Fruit fly (Drosophila melanogaster) whole organism, embryonic: ENCODE results near the gene CG11241.

Source experiments
- Atf-2 ChIP-seq: fragments of 200-800 bp; sonication (Bioruptor generic); optimal IDR thresholded peaks from 2 replicates; lab custom pipeline; 2016; ENCODE audit warnings: missing biosample characterization, missing genetic modification characterization
- CG10274 ChIP-seq: fragments of 200-800 bp; sonication (Bioruptor generic); optimal IDR thresholded peaks from 3 replicates; lab custom pipeline; 2017; ENCODE audit warnings: missing biosample characterization, mild to moderate bottlenecking, missing genetic modification characterization
- CG10543 ChIP-seq: fragments of 200-800 bp; sonication (Bioruptor generic); optimal IDR thresholded peaks from 3 replicates; lab custom pipeline; 2017; ENCODE audit warnings: missing biosample characterization, mild to moderate bottlenecking, missing genetic modification characterization, moderate library complexity
- CG10565 ChIP-seq: fragments of 200-800 bp; sonication (Bioruptor generic); optimal IDR thresholded peaks from 3 replicates; lab custom pipeline; 2016; ENCODE audit warnings: missing biosample characterization, mild to moderate bottlenecking, missing genetic modification characterization
- CG13424 ChIP-seq: fragments of 200-800 bp; sonication (Bioruptor generic); optimal IDR thresholded peaks from 2 replicates; lab custom pipeline; 2019; ENCODE audit warnings: missing biosample characterization, mild to moderate bottlenecking, missing genetic modification characterization, moderate library complexity
- CG14014 ChIP-seq: fragments of 200-800 bp; sonication (Bioruptor generic); IDR thresholded peaks from 2 replicates; pipeline ENCODE4 v1.3.6; 2022; ENCODE audit warnings: missing biosample characterization, missing genetic modification characterization
- CG17359 ChIP-seq: fragments of 200-800 bp; sonication (Bioruptor generic); optimal IDR thresholded peaks from 3 replicates; lab custom pipeline; 2018; ENCODE audit warnings: missing biosample characterization, mild to moderate bottlenecking, missing genetic modification characterization, moderate library complexity
- CG18011 ChIP-seq: fragments of 200-800 bp; sonication (Bioruptor generic); optimal IDR thresholded peaks from 2 replicates; lab custom pipeline; 2017; ENCODE audit warnings: missing biosample characterization, missing genetic modification characterization, mild to moderate bottlenecking, moderate library complexity, missing genotype
- CG30403 ChIP-seq: fragments of 200-800 bp; sonication (Bioruptor generic); optimal IDR thresholded peaks from 3 replicates; lab custom pipeline; 2016; ENCODE audit warnings: missing biosample characterization, missing genetic modification characterization
- CG30431 ChIP-seq: fragments of 200-800 bp; sonication (Bioruptor generic); optimal IDR thresholded peaks from 2 replicates; lab custom pipeline; 2017; ENCODE audit warnings: missing biosample characterization, missing genetic modification characterization
- CG31365 ChIP-seq: fragments of 200-800 bp; sonication (Bioruptor generic); optimal IDR thresholded peaks from 2 replicates; lab custom pipeline; 2018; ENCODE audit warnings: missing biosample characterization, mild to moderate bottlenecking, missing genetic modification characterization
- CG32772 ChIP-seq: fragments of 200-800 bp; sonication (Bioruptor generic); IDR thresholded peaks from 2 replicates; pipeline ENCODE4 v1.3.6; 2022; ENCODE audit warnings: missing biosample characterization, missing genetic modification characterization
- CG43689 ChIP-seq: fragments of 200-800 bp; sonication (Bioruptor generic); IDR thresholded peaks from 2 replicates; pipeline ENCODE4 v1.3.6; 2022; ENCODE audit warnings: missing biosample characterization, missing genetic modification characterization
- CG4854 ChIP-seq: fragments of 200-800 bp; sonication (Bioruptor generic); optimal IDR thresholded peaks from 2 replicates; lab custom pipeline; 2016; ENCODE audit warnings: missing biosample characterization, missing genetic modification characterization, inconsistent platforms
- CG7963 ChIP-seq: fragments of 200-800 bp; sonication (Bioruptor generic); IDR thresholded peaks from 3 replicates; pipeline ENCODE4 v1.3.6; 2022; ENCODE audit warnings: missing biosample characterization, missing genetic modification characterization; ENCODE audit not compliant: partially characterized antibody
- CG9727 ChIP-seq: fragments of 200-800 bp; sonication (Bioruptor generic); optimal IDR thresholded peaks from 3 replicates; lab custom pipeline; 2017; ENCODE audit warnings: missing biosample characterization, mild to moderate bottlenecking, missing genetic modification characterization
- CG9932 ChIP-seq: fragments of 200-800 bp; sonication (Bioruptor generic); IDR thresholded peaks from 2 replicates; pipeline ENCODE4 v1.3.6; 2022; ENCODE audit warnings: missing biosample characterization, missing genetic modification characterization
- CTCF ChIP-seq: fragments of 200-800 bp; sonication (Bioruptor generic); optimal IDR thresholded peaks from 2 replicates; lab custom pipeline; 2017; ENCODE audit warnings: missing biosample characterization, mild to moderate bottlenecking, missing genetic modification characterization, moderate library complexity
- CrebB ChIP-seq: fragments of 200-800 bp; sonication (Bioruptor generic); optimal IDR thresholded peaks from 3 replicates; lab custom pipeline; 2018; ENCODE audit warnings: missing biosample characterization, mild to moderate bottlenecking, missing genetic modification characterization
- D ChIP-seq, 2 experiments: fragments of 200-800 bp in 1 of 2; fragments of >200 bp in 1 of 2; sonication (Bioruptor generic) in 1 of 2; optimal IDR thresholded peaks; 2 replicates in 1 of 2; 3 replicates in 1 of 2; lab custom pipeline; 2017; ENCODE audit warnings: mild to moderate bottlenecking in 1 of 2, missing biosample characterization in 1 of 2, missing genetic modification characterization in 1 of 2, missing genetic modification reagents in 1 of 2
- Dek ChIP-seq: fragments of 200-800 bp; sonication (Bioruptor generic); optimal IDR thresholded peaks from 3 replicates; lab custom pipeline; 2019; ENCODE audit warnings: missing biosample characterization, mild to moderate bottlenecking, missing genetic modification characterization, moderate library complexity
- GATAe ChIP-seq: fragments of 200-800 bp; sonication (Bioruptor generic); conservative IDR thresholded peaks from 2 replicates; pipeline ENCODE4 v1.3.6; 2022; ENCODE audit warnings: missing biosample characterization, missing genetic modification characterization
- HLH54F ChIP-seq: fragments of 200-800 bp; sonication (Bioruptor generic); optimal IDR thresholded peaks from 3 replicates; lab custom pipeline; 2016; ENCODE audit warnings: missing biosample characterization, missing genetic modification characterization
- HmgZ ChIP-seq: fragments of 200-800 bp; sonication (Bioruptor generic); optimal IDR thresholded peaks from 2 replicates; lab custom pipeline; 2018; ENCODE audit warnings: missing biosample characterization, mild to moderate bottlenecking, missing genetic modification characterization
- Hmx ChIP-seq: fragments of 200-800 bp; sonication (Bioruptor generic); optimal IDR thresholded peaks from 2 replicates; lab custom pipeline; 2016; ENCODE audit warnings: missing biosample characterization, missing genetic modification characterization
- Hr51 ChIP-seq, 2 experiments: fragments of 200-800 bp; sonication (Bioruptor generic); optimal IDR thresholded peaks; 2 replicates in 1 of 2; 3 replicates in 1 of 2; lab custom pipeline; 2016 to 2018; ENCODE audit warnings: missing biosample characterization in 2 of 2, missing genetic modification characterization in 2 of 2, mild to moderate bottlenecking in 1 of 2, moderate library complexity in 1 of 2
- Opbp ChIP-seq: fragments of 200-800 bp; sonication (Bioruptor generic); IDR thresholded peaks from 3 replicates; pipeline ENCODE4 v1.3.6; 2022; ENCODE audit warnings: missing biosample characterization, missing genetic modification characterization; ENCODE audit not compliant: partially characterized antibody
- Xrp1 ChIP-seq: fragments of 200-800 bp; sonication (Bioruptor generic); IDR thresholded peaks from 2 replicates; pipeline ENCODE4 v1.3.6; 2022; ENCODE audit warnings: missing biosample characterization, missing genetic modification characterization
- cad ChIP-seq: fragments of >200 bp; optimal IDR thresholded peaks from 2 replicates; lab custom pipeline; 2017; ENCODE audit warnings: missing biosample characterization, missing genetic modification characterization
- croc ChIP-seq: fragments of 200-800 bp; sonication (Bioruptor generic); conservative IDR thresholded peaks from 3 replicates; pipeline ENCODE4 v1.3.6; 2022; ENCODE audit warnings: missing biosample characterization, missing genetic modification characterization
- dm ChIP-seq: fragments of 200-800 bp; sonication (Bioruptor generic); optimal IDR thresholded peaks from 3 replicates; lab custom pipeline; 2016; ENCODE audit warnings: missing biosample characterization, missing genetic modification characterization
- grau ChIP-seq: fragments of 200-800 bp; optimal IDR thresholded peaks from 3 replicates; lab custom pipeline; 2019; ENCODE audit warnings: missing biosample characterization, mild to moderate bottlenecking, missing genetic modification characterization, moderate library complexity
- grn ChIP-seq: fragments of 200-800 bp; sonication (Bioruptor generic); optimal IDR thresholded peaks from 3 replicates; lab custom pipeline; 2017; ENCODE audit warnings: missing biosample characterization, missing genetic modification characterization
- gro ChIP-seq: fragments of 200-800 bp; sonication (Bioruptor generic); optimal IDR thresholded peaks from 2 replicates; lab custom pipeline; 2016; ENCODE audit warnings: missing biosample characterization, missing genetic modification characterization
- lab ChIP-seq: fragments of 200-800 bp; sonication (Bioruptor generic); optimal IDR thresholded peaks from 3 replicates; lab custom pipeline; 2017; ENCODE audit warnings: missing biosample characterization, missing genetic modification characterization, mild to moderate bottlenecking, moderate library complexity, missing genetic modification reagents
- lilli ChIP-seq: fragments of 200-800 bp; sonication (Bioruptor generic); optimal IDR thresholded peaks from 3 replicates; lab custom pipeline; 2016; ENCODE audit warnings: missing biosample characterization, missing genetic modification characterization
- mld ChIP-seq: fragments of 200-800 bp; sonication (Bioruptor generic); IDR thresholded peaks from 3 replicates; pipeline ENCODE4 v1.3.6; 2022; ENCODE audit warnings: missing biosample characterization, missing genetic modification characterization; ENCODE audit not compliant: partially characterized antibody
- org-1 ChIP-seq: fragments of 200-800 bp; sonication (Bioruptor generic); optimal IDR thresholded peaks from 2 replicates; lab custom pipeline; 2017; ENCODE audit warnings: missing biosample characterization, missing genetic modification characterization
- pita ChIP-seq: fragments of 200-800 bp; sonication (Bioruptor generic); optimal IDR thresholded peaks from 2 replicates; lab custom pipeline; 2017; ENCODE audit warnings: missing biosample characterization, mild to moderate bottlenecking, missing genetic modification characterization
- pnt ChIP-seq: fragments of 200-800 bp; sonication (Bioruptor generic); optimal IDR thresholded peaks from 3 replicates; lab custom pipeline; 2016; ENCODE audit warnings: missing biosample characterization, missing genetic modification characterization
- ranshi ChIP-seq: fragments of 200-800 bp; sonication (Bioruptor generic); IDR thresholded peaks from 2 replicates; pipeline ENCODE4 v1.3.6; 2022; ENCODE audit warnings: missing biosample characterization, missing genetic modification characterization
- seq ChIP-seq: fragments of 200-800 bp; sonication (Bioruptor generic); IDR thresholded peaks from 2 replicates; pipeline ENCODE4 v1.3.6; 2022; ENCODE audit warnings: missing biosample characterization, missing genetic modification characterization
- sim ChIP-seq: fragments of 200-800 bp; sonication (Bioruptor generic); IDR thresholded peaks from 2 replicates; pipeline ENCODE4 v1.3.6; 2022; ENCODE audit warnings: missing biosample characterization, missing genetic modification characterization
- ssp ChIP-seq: fragments of 200-800 bp; sonication (Bioruptor generic); IDR thresholded peaks from 2 replicates; pipeline ENCODE4 v1.3.6; 2022; ENCODE audit warnings: missing biosample characterization, missing genetic modification characterization
- unc-4 ChIP-seq: fragments of 200-800 bp; sonication (Bioruptor generic); IDR thresholded peaks from 2 replicates; pipeline ENCODE4 v1.3.6; 2022; ENCODE audit warnings: missing biosample characterization, missing genetic modification characterization; ENCODE audit not compliant: partially characterized antibody
- usp ChIP-seq: fragments of >200 bp; optimal IDR thresholded peaks from 2 replicates; lab custom pipeline; 2017; ENCODE audit warnings: missing biosample characterization, missing genetic modification characterization
- vfl ChIP-seq: fragments of 200-800 bp; sonication (Bioruptor generic); optimal IDR thresholded peaks from 2 replicates; lab custom pipeline; 2016; ENCODE audit warnings: missing biosample characterization, missing genetic modification characterization
- z ChIP-seq: fragments of 200-800 bp; sonication (Bioruptor generic); IDR thresholded peaks from 3 replicates; pipeline ENCODE4 v1.3.6; 2022; ENCODE audit warnings: missing biosample characterization, missing genetic modification characterization
- zf30C ChIP-seq: fragments of 200-800 bp; sonication (Bioruptor generic); optimal IDR thresholded peaks from 3 replicates; lab custom pipeline; 2018; ENCODE audit warnings: missing biosample characterization, mild to moderate bottlenecking, missing genetic modification characterization

Gene CG11241

dm6 chr3L:22741389-22742120 is 3.3 kb upstream of the CG11241 start, which contains the start of gene CG7369 (continued):
- TF ChIP-seq CG17359 (tag; lab: Kevin White, UChicago) (peak; percentile 65), CG10543 (peak; percentile 91), mld (GFP tag; lab: Robert Waterston, UW) (peak; percentile 51; the same call in 1 of the 3 replicates), dm (GFP tag; lab: Kevin White, UChicago) (peak; percentile 61), Hr51 (GFP tag; optimal IDR thresholded peaks at IDR 0.05; lab: Kevin White, UChicago) (peak; percentile 72 to 74), CG7963 (GFP tag; lab: Robert Waterston, UW) (no peak), pita (GFP tag; lab: Kevin White, UChicago) (no peak), CTCF (GFP tag; lab: Kevin White, UChicago) (peak; percentile 10), ssp (GFP tag; lab: Robert Waterston, UW) (peak; percentile 83), grau (tag; lab: Kevin White, UChicago) (peak; percentile 80), ranshi (GFP tag; lab: Robert Waterston, UW) (peak; percentile 68; the same call in 1 of the 2 replicates), org-1 (GFP tag; lab: Kevin White, UChicago) (peak; percentile 25), Opbp (GFP tag; lab: Robert Waterston, UW) (peak; percentile 53; the same call in 2 of the 3 replicates), Atf-2 (GFP tag; lab: Kevin White, UChicago) (peak; percentile 37), HLH54F (GFP tag; lab: Kevin White, UChicago) (peak; percentile 88), CG10565 (GFP tag; lab: Kevin White, UChicago) (no peak), CG30431 (GFP tag; lab: Kevin White, UChicago) (peak; percentile 67), grn (GFP tag; lab: Kevin White, UChicago) (peak; percentile 31), zf30C (no peak), GATAe (GFP tag; lab: Robert Waterston, UW) (0 out of 2 replicates have a peak, but pooled peaks have one; percentile 26), croc (GFP tag; lab: Robert Waterston, UW) (peak; percentile 67), CG9727 (GFP tag; lab: Kevin White, UChicago) (peak; percentile 89), Xrp1 (GFP tag; lab: Robert Waterston, UW) (peak; percentile 78), CG13424 (tag; lab: Kevin White, UChicago) (peak; percentile 81), CG4854 (peak; percentile 67), lab (peak; percentile 83), cad (GFP tag; lab: Kevin White, UChicago) (no peak), Hmx (GFP tag; lab: Kevin White, UChicago) (peak; percentile 73), CG10274 (GFP tag; lab: Kevin White, UChicago) (peak; percentile 62), D (optimal IDR thresholded peaks at IDR 0.05; lab: Kevin White, UChicago) (no peak), D (GFP tag; optimal IDR thresholded peaks at IDR 0.05; lab: Kevin White, UChicago) (peak; percentile 81), gro (GFP tag; lab: Kevin White, UChicago) (peak; percentile 58), CG9932 (GFP tag; lab: Robert Waterston, UW) (peak; percentile 91), CG32772 (GFP tag; lab: Robert Waterston, UW) (peak; percentile 79), sim (GFP tag; lab: Robert Waterston, UW) (no peak), vfl (GFP tag; lab: Kevin White, UChicago) (peak; percentile 84), CG18011 (GFP tag; lab: Kevin White, UChicago) (peak; percentile 79), z (GFP tag; lab: Robert Waterston, UW) (no peak), CG31365 (tag; lab: Kevin White, UChicago) (no peak), CrebB (tag; lab: Kevin White, UChicago) (peak; percentile 1), pnt (peak; percentile 65), Dek (tag; lab: Kevin White, UChicago) (peak; percentile 82), usp (no peak), HmgZ (tag; lab: Kevin White, UChicago) (peak; percentile 88), CG43689 (no peak), lilli (GFP tag; lab: Kevin White, UChicago) (peak; percentile 92), seq (peak; percentile 62), CG30403 (GFP tag; lab: Kevin White, UChicago) (peak; percentile 96), unc-4 (GFP tag; lab: Robert Waterston, UW) (peak; percentile 83), CG14014 (GFP tag; lab: Robert Waterston, UW) (peak; percentile 74)
